Fruit fly (Drosophila melanogaster) whole organism, embryonic: ENCODE measurements around the gene Cyp1.

Source experiments
- Aef1 ChIP-seq: fragments of 200-800 bp; sonication (Bioruptor generic); IDR thresholded peaks from 3 replicates; pipeline ENCODE4 v1.3.6; 2022; ENCODE audit warnings: missing biosample characterization, missing genetic modification characterization
- Atf6 ChIP-seq: fragments of 200-800 bp; sonication (Bioruptor generic); IDR thresholded peaks from 2 replicates; pipeline ENCODE4 v1.3.6; 2022; ENCODE audit warnings: missing biosample characterization, missing genetic modification characterization
- BEAF-32 ChIP-seq: fragments of 200-800 bp; sonication (Bioruptor generic); optimal IDR thresholded peaks from 3 replicates; lab custom pipeline; 2017; ENCODE audit warnings: missing biosample characterization, missing genetic modification characterization, mild to moderate bottlenecking, moderate library complexity, missing genetic modification reagents
- CG10431 ChIP-seq: fragments of 200-800 bp; sonication (Bioruptor generic); optimal IDR thresholded peaks from 3 replicates; lab custom pipeline; 2018; ENCODE audit warnings: missing biosample characterization, mild to moderate bottlenecking, missing genetic modification characterization
- CG11247 ChIP-seq: fragments of 200-800 bp; sonication (Bioruptor generic); IDR thresholded peaks from 2 replicates; pipeline ENCODE4 v1.3.6; 2022; ENCODE audit warnings: missing biosample characterization, missing genetic modification characterization
- CG11456 ChIP-seq: fragments of 200-800 bp; sonication (Bioruptor generic); IDR thresholded peaks from 3 replicates; pipeline ENCODE4 v1.3.6; 2022; ENCODE audit warnings: missing biosample characterization, missing genetic modification characterization
- CG11695 ChIP-seq: fragments of 200-800 bp; sonication (Bioruptor generic); IDR thresholded peaks from 3 replicates; pipeline ENCODE4 v1.3.6; 2022; ENCODE audit warnings: missing biosample characterization, missing genetic modification characterization
- CG12299 ChIP-seq: fragments of 200-800 bp; sonication (Bioruptor generic); optimal IDR thresholded peaks from 2 replicates; lab custom pipeline; 2018; ENCODE audit warnings: missing biosample characterization, mild to moderate bottlenecking, missing genetic modification characterization
- CG12391 ChIP-seq: fragments of 200-800 bp; sonication (Bioruptor generic); optimal IDR thresholded peaks from 3 replicates; lab custom pipeline; 2018; ENCODE audit warnings: missing biosample characterization, mild to moderate bottlenecking, missing genetic modification characterization, moderate library complexity
- CG1603 ChIP-seq: fragments of 200-800 bp; sonication (Bioruptor generic); optimal IDR thresholded peaks from 2 replicates; lab custom pipeline; 2019; ENCODE audit warnings: missing biosample characterization, mild to moderate bottlenecking, missing genetic modification characterization, moderate library complexity
- CG17568 ChIP-seq: fragments of 200-800 bp; sonication (Bioruptor generic); optimal IDR thresholded peaks from 2 replicates; lab custom pipeline; 2018; ENCODE audit warnings: missing biosample characterization, mild to moderate bottlenecking, missing genetic modification characterization, moderate library complexity
- CG2712 ChIP-seq: fragments of 200-800 bp; optimal IDR thresholded peaks from 3 replicates; lab custom pipeline; 2019; ENCODE audit warnings: missing biosample characterization, mild to moderate bottlenecking, missing genetic modification characterization, moderate library complexity
- CG31441 ChIP-seq: fragments of 200-800 bp; sonication (Bioruptor generic); IDR thresholded peaks from 2 replicates; pipeline ENCODE4 v1.3.6; 2022; ENCODE audit warnings: missing biosample characterization, missing genetic modification characterization
- CG6654 ChIP-seq: fragments of 200-800 bp; sonication (Bioruptor generic); optimal IDR thresholded peaks from 2 replicates; lab custom pipeline; 2017; ENCODE audit warnings: missing biosample characterization, mild to moderate bottlenecking, missing genetic modification characterization
- CG6813 ChIP-seq: fragments of 200-800 bp; sonication (Bioruptor generic); optimal IDR thresholded peaks from 2 replicates; lab custom pipeline; 2017; ENCODE audit warnings: missing biosample characterization, missing genetic modification characterization, mild to moderate bottlenecking, moderate library complexity, missing genetic modification reagents
- CG7556 ChIP-seq: fragments of 200-800 bp; sonication (Bioruptor generic); optimal IDR thresholded peaks from 2 replicates; lab custom pipeline; 2017; ENCODE audit warnings: missing biosample characterization, mild to moderate bottlenecking, missing genetic modification characterization
- CG7839 ChIP-seq: fragments of 200-800 bp; sonication (Bioruptor generic); optimal IDR thresholded peaks from 3 replicates; lab custom pipeline; 2018; ENCODE audit warnings: missing biosample characterization, mild to moderate bottlenecking, missing genetic modification characterization, moderate library complexity
- CG8944 ChIP-seq: fragments of 200-800 bp; sonication (Bioruptor generic); optimal IDR thresholded peaks from 3 replicates; lab custom pipeline; 2016; ENCODE audit warnings: missing biosample characterization, missing genetic modification characterization
- GATAe ChIP-seq: fragments of 200-800 bp; sonication (Bioruptor generic); conservative IDR thresholded peaks from 2 replicates; pipeline ENCODE4 v1.3.6; 2022; ENCODE audit warnings: missing biosample characterization, missing genetic modification characterization
- Gug ChIP-seq: fragments of 200-800 bp; sonication (Bioruptor generic); IDR thresholded peaks from 4 replicates; pipeline ENCODE4 v1.3.6; 2022; ENCODE audit warnings: missing biosample characterization, missing genetic modification characterization
- HLH4C ChIP-seq: fragments of 200-800 bp; sonication (Bioruptor generic); IDR thresholded peaks from 3 replicates; pipeline ENCODE4 v1.3.6; 2022; ENCODE audit warnings: missing biosample characterization, missing genetic modification characterization; ENCODE audit not compliant: partially characterized antibody
- MBD-R2 ChIP-seq: fragments of 200-800 bp; sonication (Bioruptor generic); IDR thresholded peaks from 2 replicates; pipeline ENCODE4 v1.3.6; 2022; ENCODE audit warnings: missing biosample characterization, missing genetic modification characterization
- Sry-δ ChIP-seq: fragments of 200-800 bp; sonication (Bioruptor generic); optimal IDR thresholded peaks from 2 replicates; lab custom pipeline; 2016; ENCODE audit warnings: missing biosample characterization, missing genetic modification characterization
- Stat92E ChIP-seq, 3 experiments: fragments of >200 bp in 2 of 3; fragments of 200-800 bp in 1 of 3; sonication (Bioruptor generic) in 1 of 3; optimal IDR thresholded peaks; 2 replicates each; lab custom pipeline; 2017 to 2019; ENCODE audit warnings: missing biosample characterization in 3 of 3, missing genetic modification characterization in 3 of 3, mild to moderate bottlenecking in 1 of 3, moderate library complexity in 1 of 3
- Tbp ChIP-seq: fragments of >200 bp; optimal IDR thresholded peaks from 2 replicates; lab custom pipeline; 2018; ENCODE audit warnings: missing biosample characterization, missing genetic modification characterization
- Xrp1 ChIP-seq: fragments of 200-800 bp; sonication (Bioruptor generic); IDR thresholded peaks from 2 replicates; pipeline ENCODE4 v1.3.6; 2022; ENCODE audit warnings: missing biosample characterization, missing genetic modification characterization
- bab2 ChIP-seq: fragments of 200-800 bp; sonication (Bioruptor generic); optimal IDR thresholded peaks from 2 replicates; lab custom pipeline; 2016; ENCODE audit warnings: missing biosample characterization, missing genetic modification characterization
- btn ChIP-seq: fragments of 200-800 bp; sonication (Bioruptor generic); optimal IDR thresholded peaks from 2 replicates; lab custom pipeline; 2016; ENCODE audit warnings: missing biosample characterization, missing genetic modification characterization
- cg ChIP-seq: fragments of 200-800 bp; sonication (Bioruptor generic); optimal IDR thresholded peaks from 3 replicates; lab custom pipeline; 2019; ENCODE audit warnings: missing biosample characterization, mild to moderate bottlenecking, missing genetic modification characterization, moderate library complexity
- chn ChIP-seq: fragments of 200-800 bp; sonication (Bioruptor generic); optimal IDR thresholded peaks from 2 replicates; lab custom pipeline; 2016; ENCODE audit warnings: missing biosample characterization, missing genetic modification characterization
- crp ChIP-seq, 2 experiments: fragments of 200-800 bp; sonication (Bioruptor generic); optimal IDR thresholded peaks; 2 replicates in 1 of 2; 3 replicates in 1 of 2; lab custom pipeline; 2017; ENCODE audit warnings: missing biosample characterization in 2 of 2, missing genetic modification characterization in 2 of 2, mild to moderate bottlenecking in 1 of 2, moderate library complexity in 1 of 2
- dimm ChIP-seq: fragments of 200-800 bp; sonication (Bioruptor generic); IDR thresholded peaks from 2 replicates; pipeline ENCODE4 v1.3.6; 2022; ENCODE audit warnings: missing biosample characterization, missing genetic modification characterization
- dmrt99B ChIP-seq: fragments of 200-800 bp; sonication (Bioruptor generic); optimal IDR thresholded peaks from 2 replicates; lab custom pipeline; 2018; ENCODE audit warnings: missing biosample characterization, mild to moderate bottlenecking, missing genetic modification characterization, moderate library complexity
- fu2 ChIP-seq: fragments of 200-800 bp; sonication (Bioruptor generic); optimal IDR thresholded peaks from 2 replicates; lab custom pipeline; 2016; ENCODE audit warnings: missing biosample characterization, missing genetic modification characterization
- gce ChIP-seq: fragments of 200-800 bp; sonication (Bioruptor generic); IDR thresholded peaks from 3 replicates; pipeline ENCODE4 v1.3.6; 2022; ENCODE audit warnings: missing biosample characterization, missing genetic modification characterization
- gem ChIP-seq: fragments of 200-800 bp; sonication (Bioruptor generic); optimal IDR thresholded peaks from 2 replicates; lab custom pipeline; 2019; ENCODE audit warnings: missing biosample characterization, mild to moderate bottlenecking, missing genetic modification characterization, moderate library complexity
- grau ChIP-seq: fragments of 200-800 bp; optimal IDR thresholded peaks from 3 replicates; lab custom pipeline; 2019; ENCODE audit warnings: missing biosample characterization, mild to moderate bottlenecking, missing genetic modification characterization, moderate library complexity
- gt ChIP-seq: fragments of 200-800 bp; sonication (Bioruptor generic); IDR thresholded peaks from 2 replicates; pipeline ENCODE4 v1.3.6; 2022; ENCODE audit warnings: missing biosample characterization, missing genetic modification characterization
- hb ChIP-seq: fragments of 200-800 bp; sonication (Bioruptor generic); IDR thresholded peaks from 3 replicates; pipeline ENCODE4 v1.3.6; 2022; ENCODE audit warnings: missing biosample characterization, missing genetic modification characterization; ENCODE audit not compliant: partially characterized antibody
- luna ChIP-seq: fragments of 200-800 bp; sonication (Bioruptor generic); optimal IDR thresholded peaks from 2 replicates; lab custom pipeline; 2016; ENCODE audit warnings: missing biosample characterization, missing genetic modification characterization
- nerfin-1 ChIP-seq: fragments of 200-800 bp; sonication (Bioruptor generic); optimal IDR thresholded peaks from 3 replicates; lab custom pipeline; 2019; ENCODE audit warnings: missing biosample characterization, mild to moderate bottlenecking, missing genetic modification characterization, moderate library complexity
- phol ChIP-seq: fragments of 200-800 bp; sonication (Bioruptor generic); optimal IDR thresholded peaks from 3 replicates; lab custom pipeline; 2018; ENCODE audit warnings: missing biosample characterization, mild to moderate bottlenecking, missing genetic modification characterization, moderate library complexity
- pita ChIP-seq: fragments of 200-800 bp; sonication (Bioruptor generic); optimal IDR thresholded peaks from 2 replicates; lab custom pipeline; 2017; ENCODE audit warnings: missing biosample characterization, mild to moderate bottlenecking, missing genetic modification characterization
- slou ChIP-seq: fragments of 200-800 bp; sonication (Bioruptor generic); optimal IDR thresholded peaks from 3 replicates; lab custom pipeline; 2016; ENCODE audit warnings: missing biosample characterization, missing genetic modification characterization
- ssp ChIP-seq: fragments of 200-800 bp; sonication (Bioruptor generic); IDR thresholded peaks from 2 replicates; pipeline ENCODE4 v1.3.6; 2022; ENCODE audit warnings: missing biosample characterization, missing genetic modification characterization
- sug ChIP-seq: fragments of 200-800 bp; optimal IDR thresholded peaks from 2 replicates; lab custom pipeline; 2019; ENCODE audit warnings: missing biosample characterization, mild to moderate bottlenecking, missing genetic modification characterization, moderate library complexity
- tll ChIP-seq, 2 experiments: fragments of 200-800 bp in 1 of 2; fragments of >200 bp in 1 of 2; sonication (Bioruptor generic) in 1 of 2; optimal IDR thresholded peaks; 2 replicates each; lab custom pipeline; 2017 to 2019; ENCODE audit warnings: missing biosample characterization in 2 of 2, missing genetic modification characterization in 2 of 2, mild to moderate bottlenecking in 1 of 2, moderate library complexity in 1 of 2
- usp ChIP-seq: fragments of >200 bp; optimal IDR thresholded peaks from 2 replicates; lab custom pipeline; 2017; ENCODE audit warnings: missing biosample characterization, missing genetic modification characterization
- yki ChIP-seq: fragments of >200 bp; optimal IDR thresholded peaks from 3 replicates; lab custom pipeline; 2018
- zfh1 ChIP-seq: fragments of 200-800 bp; sonication (Bioruptor generic); IDR thresholded peaks from 3 replicates; pipeline ENCODE4 v1.3.6; 2022; ENCODE audit warnings: missing biosample characterization, missing genetic modification characterization

Gene Cyp1

dm6 chrX:16335107-16335642 is 15.0 kb upstream of the Cyp1 start (continued):
- TF ChIP-seq Stat92E (GFP tag; optimal IDR thresholded peaks at IDR 0.05; lab: Kevin White, UChicago): no peak
- TF ChIP-seq pita (GFP tag; lab: Kevin White, UChicago): no peak
- peak; percentile 78 for TF ChIP-seq zfh1 (GFP tag; lab: Robert Waterston, UW)
- peak; percentile 52 for TF ChIP-seq ssp (GFP tag; lab: Robert Waterston, UW)
- no peak for TF ChIP-seq nerfin-1
- peak; percentile 68 for TF ChIP-seq CG7556 (GFP tag; lab: Kevin White, UChicago)
- peak; percentile 77 for TF ChIP-seq chn (GFP tag; lab: Kevin White, UChicago)
- no peak for TF ChIP-seq GATAe (GFP tag; lab: Robert Waterston, UW)
- no peak for TF ChIP-seq tll (GFP tag; optimal IDR thresholded peaks at IDR 0.05; lab: Kevin White, UChicago)
- peak in 1 of 2 experiments; percentile 18 for TF ChIP-seq crp (GFP tag; optimal IDR thresholded peaks at IDR 0.05; lab: Kevin White, UChicago)
- peak; percentile 46 for TF ChIP-seq CG6654 (GFP tag; lab: Kevin White, UChicago)
- peak; percentile 71 for TF ChIP-seq gem (tag; lab: Kevin White, UChicago)
- no peak for TF ChIP-seq cg (GFP tag; lab: Kevin White, UChicago)
- TF ChIP-seq CG12391 (tag; lab: Kevin White, UChicago): peak; percentile 68
- TF ChIP-seq usp (GFP tag; lab: Kevin White, UChicago): no peak
- TF ChIP-seq Tbp (GFP tag; lab: Kevin White, UChicago): no peak
- TF ChIP-seq Gug: peak; percentile 83
- 0 out of 2 replicates have a peak, but pooled peaks have one; percentile 17 for TF ChIP-seq gt
- TF ChIP-seq dimm (GFP tag; lab: Robert Waterston, UW): no peak
- peak; percentile 62 for TF ChIP-seq CG17568 (GFP tag; lab: Kevin White, UChicago)
- TF ChIP-seq CG2712 (tag; lab: Kevin White, UChicago): peak; percentile 57
- TF ChIP-seq dmrt99B (tag; lab: Kevin White, UChicago): peak; percentile 73
- peak; percentile 60 for TF ChIP-seq fu2
- peak; percentile 68 for TF ChIP-seq CG6813 (GFP tag; lab: Kevin White, UChicago)
- no peak for TF ChIP-seq hb
- peak; percentile 33 for TF ChIP-seq slou (GFP tag; lab: Kevin White, UChicago)
- TF ChIP-seq CG12299 (tag; lab: Kevin White, UChicago): peak; percentile 13
- no peak for TF ChIP-seq CG11247 (GFP tag; lab: Robert Waterston, UW)
- peak; percentile 70 for TF ChIP-seq bab2 (GFP tag; lab: Kevin White, UChicago)
- peak; percentile 37 for TF ChIP-seq CG1603 (tag; lab: Kevin White, UChicago)
- peak; percentile 34 for TF ChIP-seq btn (GFP tag; lab: Kevin White, UChicago)
- TF ChIP-seq MBD-R2 (GFP tag; lab: Robert Waterston, UW): peak; percentile 71
- TF ChIP-seq CG10431: peak; percentile 0
- TF ChIP-seq CG31441 (GFP tag; lab: Robert Waterston, UW): peak; percentile 52; the same call in 1 of the 2 replicates
- peak; percentile 17 for TF ChIP-seq phol (tag; lab: Kevin White, UChicago)
- TF ChIP-seq sug (tag; lab: Kevin White, UChicago): peak; percentile 55
- TF ChIP-seq HLH4C (GFP tag; lab: Robert Waterston, UW): no peak
- TF ChIP-seq BEAF-32 (GFP tag; lab: Kevin White, UChicago): peak; percentile 6
- TF ChIP-seq CG7839 (tag; lab: Kevin White, UChicago): peak; percentile 74
- TF ChIP-seq CG11456 (GFP tag; lab: Robert Waterston, UW): peak; percentile 77; the same call in 2 of the 3 replicates
- peak; percentile 84 for TF ChIP-seq Atf6 (GFP tag; lab: Robert Waterston, UW)
- TF ChIP-seq grau: peak; percentile 54
- peak; percentile 30 for TF ChIP-seq luna (GFP tag; lab: Kevin White, UChicago)
- peak; percentile 61; the same call in 2 of the 3 replicates for TF ChIP-seq gce (GFP tag; lab: Robert Waterston, UW)
- TF ChIP-seq Sry-δ (GFP tag; lab: Kevin White, UChicago): peak; percentile 44
- peak; percentile 42 for TF ChIP-seq CG8944 (GFP tag; lab: Kevin White, UChicago)
- TF ChIP-seq yki: no peak
- peak; percentile 81 for TF ChIP-seq Xrp1 (GFP tag; lab: Robert Waterston, UW)
- peak; percentile 78 for TF ChIP-seq Aef1
- TF ChIP-seq CG11695 (GFP tag; lab: Robert Waterston, UW): peak; percentile 76; the same call in 2 of the 3 replicates
